Fruit fly (Drosophila melanogaster) Kc167 (cell line): Measurements from ENCODE around the gene Ppox.

Experiments used
- h ChIP-seq: fragments of >200 bp; optimal IDR thresholded peaks from 3 replicates; lab custom pipeline; 2018; ENCODE audit warnings: missing external identifiers
- insv ChIP-seq: fragments of >200 bp; optimal IDR thresholded peaks from 3 replicates; lab custom pipeline; 2018; ENCODE audit warnings: missing external identifiers

- TF ChIP-seq insv (lab: Kevin White, UChicago), result no peak
- TF ChIP-seq h (lab: Kevin White, UChicago), result no peak
Measured at dm6 chr3R:24662412-24662796, 753 bp upstream of the Ppox start, which contains the start of gene slo.
